Worm (Caenorhabditis elegans): ENCODE data around the gene Y14H12A.1.

Y14H12A.1 gene

DNA sequence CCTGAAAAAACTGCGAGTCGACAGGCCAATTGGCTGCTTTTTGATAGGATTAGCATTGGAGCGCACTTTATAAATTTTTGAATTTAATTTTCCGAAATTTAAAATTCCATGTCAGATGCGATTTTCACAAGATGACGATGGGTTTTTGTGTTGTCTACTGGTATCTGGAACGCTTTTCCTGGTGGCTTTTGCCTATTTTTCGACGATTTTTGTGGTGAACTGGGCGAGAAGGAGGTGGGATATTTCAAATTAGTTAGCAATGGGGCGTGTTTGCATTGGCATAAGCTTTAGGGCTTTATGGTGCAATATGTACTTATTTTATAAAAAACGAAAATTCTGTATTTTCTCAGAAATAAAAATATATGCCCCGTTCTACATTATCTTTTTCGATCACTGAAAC lies 20.8 kb upstream of the Y14H12A.1 start, which contains the start of gene K10G6.9:
Gene K10G6.9 (plus strand): TSS at position 110 of the 400 bp plus-strand sequence.
- no peak for TF ChIP-seq elt-4 (tag; optimal IDR thresholded peaks at IDR 0.05)
- no peak for TF ChIP-seq unc-3 (GFP tag; conservative IDR thresholded peaks at IDR 0.05)
- TF ChIP-seq unc-3 (tag; optimal IDR thresholded peaks at IDR 0.05): no peak
- TF ChIP-seq ref-2 (tag; optimal IDR thresholded peaks at IDR 0.05): no peak
- TF ChIP-seq ets-4 (tag; optimal IDR thresholded peaks at IDR 0.05): no peak

- TF ChIP-seq unc-42 (tag; optimal IDR thresholded peaks at IDR 0.05): peak; percentile 58
- no peak for TF ChIP-seq ceh-2 (tag; optimal IDR thresholded peaks at IDR 0.05)
- no peak for TF ChIP-seq ref-2 (tag; optimal IDR thresholded peaks at IDR 0.05)
- peak; percentile 52 for TF ChIP-seq ceh-31 (tag; optimal IDR thresholded peaks at IDR 0.05)
- no peak for TF ChIP-seq C38D4.7 (GFP tag; optimal IDR thresholded peaks at IDR 0.05)
Observed at ce11 chrII:3974953-3975352, 18.0 kb upstream of the Y14H12A.1 start, which contains the start of gene cank-26. Gene cank-26, minus strand, starts transcription at chrII:3975065.

DNA sequence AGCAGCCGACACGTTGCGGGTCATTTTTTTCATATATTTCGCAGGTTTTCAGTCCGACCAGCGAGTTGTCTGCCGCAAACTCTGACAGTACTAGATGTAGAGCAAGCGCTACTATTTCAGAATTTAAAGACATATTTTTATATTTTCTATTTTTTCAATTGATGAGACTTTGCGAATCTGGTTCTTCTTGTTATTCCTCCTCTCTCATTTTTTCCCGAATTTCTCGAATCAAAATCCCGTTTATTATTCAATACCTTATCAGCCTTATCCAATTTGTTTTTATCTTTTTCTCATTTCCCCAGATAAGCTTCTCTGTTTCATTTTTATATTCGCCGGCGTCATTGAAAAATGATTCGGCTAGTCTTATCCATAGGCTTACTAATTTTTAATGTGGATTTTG lies 17.1 kb upstream of the Y14H12A.1 start, which contains the start of gene dos-2:
Gene dos-2 (plus strand): TSS at position 301 of the 400 bp plus-strand sequence.
- no peak for TF ChIP-seq zip-5 (tag; optimal IDR thresholded peaks at IDR 0.05)
- TF ChIP-seq sdc-2 (tag; optimal IDR thresholded peaks at IDR 0.05): no peak
- no peak for TF ChIP-seq sox-2 (GFP tag; IDR thresholded peaks at IDR 0.05)
- no peak for TF ChIP-seq dve-1 (tag; optimal IDR thresholded peaks at IDR 0.05)
- no peak for TF ChIP-seq pax-1 (tag; optimal IDR thresholded peaks at IDR 0.05)
- TF ChIP-seq lim-6 (tag; optimal IDR thresholded peaks at IDR 0.05): no peak
- TF ChIP-seq unc-86 (tag; optimal IDR thresholded peaks at IDR 0.05): no peak
- TF ChIP-seq unc-3 (GFP tag; conservative IDR thresholded peaks at IDR 0.05): no peak
- no peak for TF ChIP-seq unc-3 (tag; optimal IDR thresholded peaks at IDR 0.05)
- no peak for TF ChIP-seq rnt-1 (tag; optimal IDR thresholded peaks at IDR 0.05)
- no peak for TF ChIP-seq ceh-19 (GFP tag; optimal IDR thresholded peaks at IDR 0.05)

DNA sequence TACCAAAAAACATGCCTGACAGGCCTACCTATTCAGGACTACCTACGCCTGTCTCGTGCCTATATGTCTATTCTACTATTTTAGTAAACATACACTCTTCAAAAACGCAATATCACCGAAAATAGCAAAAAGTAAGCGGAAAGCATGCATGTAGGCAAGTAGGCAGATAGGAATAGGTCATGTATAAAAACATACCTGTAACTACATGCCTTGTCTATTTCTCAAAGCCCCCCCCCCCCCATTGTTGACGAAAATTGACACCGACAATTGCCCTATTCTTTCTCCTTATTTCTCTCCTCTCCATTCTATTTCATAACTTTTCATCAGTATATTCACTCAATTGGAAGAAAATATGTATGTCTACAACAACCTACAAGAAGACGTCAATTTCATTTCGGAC lies 14.8 kb upstream of the Y14H12A.1 start:
- TF ChIP-seq pros-1 (tag; optimal IDR thresholded peaks at IDR 0.05) (no peak), pax-1 (tag; optimal IDR thresholded peaks at IDR 0.05) (no peak), npax-4 (tag; optimal IDR thresholded peaks at IDR 0.05) (no peak), syd-9 (tag; optimal IDR thresholded peaks at IDR 0.05) (no peak), lin-11 (tag; optimal IDR thresholded peaks at IDR 0.05) (no peak), lim-6 (tag; optimal IDR thresholded peaks at IDR 0.05) (no peak), mec-3 (tag; optimal IDR thresholded peaks at IDR 0.05; ENCODE audit: borderline replicate concordance) (no peak), C08G9.2 (tag; optimal IDR thresholded peaks at IDR 0.05) (no peak), hlh-8 (tag; optimal IDR thresholded peaks at IDR 0.05) (no peak), ets-4 (tag; optimal IDR thresholded peaks at IDR 0.05) (no peak), ceh-14 (tag; optimal IDR thresholded peaks at IDR 0.05) (no peak), ref-2 (tag; optimal IDR thresholded peaks at IDR 0.05) (no peak), ceh-2 (tag; optimal IDR thresholded peaks at IDR 0.05) (no peak), sdc-2 (tag; optimal IDR thresholded peaks at IDR 0.05) (no peak), odd-2 (tag; optimal IDR thresholded peaks at IDR 0.05) (no peak)

DNA sequence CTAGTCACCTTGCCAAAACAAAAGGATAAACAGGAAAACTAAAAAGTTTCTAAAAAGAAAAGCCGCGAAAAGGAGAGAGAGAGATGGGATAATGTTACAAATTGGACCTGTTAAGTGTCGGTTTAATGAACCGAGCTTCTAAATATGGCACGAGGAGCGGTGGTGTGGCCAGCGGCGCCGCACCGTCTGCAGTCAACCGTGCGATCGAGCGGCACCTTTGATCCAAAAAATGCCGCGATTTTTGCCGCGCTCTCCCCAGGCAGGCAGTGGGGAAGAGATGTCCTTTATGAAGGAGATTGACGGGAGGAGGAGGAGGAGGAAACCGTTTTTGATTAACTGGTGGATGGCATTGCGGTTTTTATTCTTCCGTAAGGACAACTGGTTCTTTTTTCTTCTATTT lies 12.6 kb upstream of the Y14H12A.1 start:
- TF ChIP-seq ceh-19 (GFP tag; optimal IDR thresholded peaks at IDR 0.05) (no peak), unc-86 (tag; optimal IDR thresholded peaks at IDR 0.05) (no peak), nfya-1 (tag; optimal IDR thresholded peaks at IDR 0.05) (no peak), hlh-6 (tag; optimal IDR thresholded peaks at IDR 0.05) (no peak), sdc-2 (tag; optimal IDR thresholded peaks at IDR 0.05) (no peak), pros-1 (tag; optimal IDR thresholded peaks at IDR 0.05) (no peak), hlh-8 (tag; optimal IDR thresholded peaks at IDR 0.05) (no peak), sox-4 (tag; optimal IDR thresholded peaks at IDR 0.05) (no peak), pqm-1 (tag; optimal IDR thresholded peaks at IDR 0.05) (no peak), K09A11.1 (tag; optimal IDR thresholded peaks at IDR 0.05; ENCODE audit: insufficient read depth) (no peak), fkh-10 (GFP tag; optimal IDR thresholded peaks at IDR 0.05) (no peak), dve-1 (tag; optimal IDR thresholded peaks at IDR 0.05) (no peak)
